Fruit fly (Drosophila melanogaster) whole organism, larva: ENCODE measurements around the gene comt.

ENCODE experiments used
- noc ChIP-seq: fragments of 200-800 bp; sonication (Bioruptor generic); optimal IDR thresholded peaks from 3 replicates; lab custom pipeline; 2019; ENCODE audit warnings: missing biosample characterization, mild to moderate bottlenecking, missing genetic modification characterization, moderate library complexity

The comt gene

dm6 chrX:13253062-13253724, 5.6 kb upstream of the comt start:
- peak; percentile 1 for TF ChIP-seq noc (tag; lab: Kevin White, UChicago)

DNA sequence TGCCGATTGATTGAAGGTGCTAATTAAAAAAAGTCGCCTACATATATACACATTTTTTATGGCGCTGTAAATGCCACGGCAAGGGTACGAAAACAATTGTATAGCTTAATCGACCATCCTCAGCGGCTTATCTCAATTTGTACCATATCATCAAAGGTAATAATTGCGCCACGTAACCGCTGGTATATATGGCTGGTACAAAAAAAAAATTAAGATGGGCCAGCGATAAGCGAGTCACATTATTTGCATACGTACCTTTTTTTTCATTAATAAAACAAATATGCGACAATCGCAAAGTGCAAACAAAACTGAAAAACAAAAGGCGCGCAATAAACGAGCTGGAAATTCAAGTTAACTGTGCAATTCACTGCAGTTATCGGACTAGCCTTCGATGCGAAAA, 4.4 kb upstream of the comt start:
- TF ChIP-seq noc (tag; lab: Kevin White, UChicago), result no peak

dm6 chrX:13256967-13257366, 1.9 kb upstream of the comt start:
- no peak for TF ChIP-seq noc (tag; lab: Kevin White, UChicago)

dm6 chrX:13258048-13258756, 619 bp upstream of the comt start, which contains the start of the genes mew and CG15742:
Gene mew (minus strand): TSS chrX:13258490.
Gene CG15742 (minus strand): TSS chrX:13258495.
- no peak for TF ChIP-seq noc (tag; lab: Kevin White, UChicago)

dm6 chrX:13272676-13273233, 13.9 kb downstream of the comt start:
- TF ChIP-seq noc (tag; lab: Kevin White, UChicago), result no peak

DNA sequence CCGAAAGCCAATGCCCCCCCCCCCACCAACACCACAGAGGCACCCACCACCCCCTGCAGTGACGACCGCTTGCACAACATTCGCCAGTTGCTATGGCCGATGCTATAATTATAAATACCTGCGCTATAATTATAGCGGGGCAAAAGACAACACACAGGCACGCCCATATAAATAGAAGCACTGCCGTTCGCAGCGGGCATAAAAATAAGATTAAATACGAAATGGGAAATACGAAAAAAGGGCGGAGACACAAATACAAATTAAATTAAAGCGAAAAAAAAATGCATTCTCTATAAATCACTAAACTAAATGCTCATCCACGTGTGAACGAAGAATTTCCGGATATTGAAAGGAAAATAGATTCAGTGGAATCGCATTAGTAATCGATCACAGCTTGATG, 14.6 kb downstream of the comt start:
- no peak for TF ChIP-seq noc (tag; lab: Kevin White, UChicago)

DNA sequence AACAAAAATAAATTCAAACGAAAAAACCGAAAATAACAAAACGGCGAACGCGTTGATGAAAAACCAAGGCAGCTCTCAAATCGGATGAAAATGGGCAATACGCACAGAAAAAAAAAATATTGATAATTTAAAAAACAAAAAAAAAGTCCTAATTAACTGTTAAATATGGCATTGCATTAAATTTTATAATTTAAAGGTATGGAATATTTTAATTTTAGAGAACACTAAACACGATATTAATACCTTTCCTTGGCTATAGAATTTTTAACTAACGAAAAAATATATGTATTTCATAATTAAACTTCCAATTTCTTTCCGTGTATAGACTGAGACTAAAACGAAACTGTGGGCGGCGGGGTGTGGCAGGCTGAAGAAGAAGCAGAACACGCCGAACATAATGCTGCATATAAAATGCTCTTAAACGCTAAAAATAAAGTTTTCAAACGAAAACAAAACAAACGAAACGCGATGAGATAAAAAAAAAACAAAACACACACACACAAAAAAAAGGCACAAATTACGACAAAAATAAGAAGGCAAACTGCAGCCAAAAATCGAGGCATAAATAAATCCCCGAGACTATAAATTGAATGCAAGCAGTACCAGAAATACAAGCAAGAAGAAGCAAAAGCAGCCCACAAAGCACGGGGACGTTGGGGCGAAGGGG, 15.7 kb downstream of the comt start:
- TF ChIP-seq noc (tag; lab: Kevin White, UChicago), result peak; percentile 25

DNA sequence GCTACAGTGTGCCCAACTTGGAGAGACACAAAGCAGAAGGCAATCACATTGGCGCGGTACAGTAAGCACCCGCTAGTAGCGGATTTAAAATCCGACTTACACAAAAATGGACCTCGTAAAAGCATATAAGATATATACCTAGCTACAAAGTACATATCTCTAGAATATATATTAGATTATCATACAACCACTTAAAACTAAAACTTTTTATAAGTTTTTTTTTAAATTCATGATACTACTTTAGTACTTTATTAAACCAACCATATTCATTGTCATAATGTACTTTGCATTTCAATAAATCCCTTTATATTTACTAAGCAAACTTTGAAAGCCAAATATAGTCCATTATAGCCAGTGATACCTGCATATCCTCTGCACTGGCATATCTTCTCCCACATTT, 16.3 kb downstream of the comt start:
- peak; percentile 66 for TF ChIP-seq noc (tag; lab: Kevin White, UChicago)

DNA sequence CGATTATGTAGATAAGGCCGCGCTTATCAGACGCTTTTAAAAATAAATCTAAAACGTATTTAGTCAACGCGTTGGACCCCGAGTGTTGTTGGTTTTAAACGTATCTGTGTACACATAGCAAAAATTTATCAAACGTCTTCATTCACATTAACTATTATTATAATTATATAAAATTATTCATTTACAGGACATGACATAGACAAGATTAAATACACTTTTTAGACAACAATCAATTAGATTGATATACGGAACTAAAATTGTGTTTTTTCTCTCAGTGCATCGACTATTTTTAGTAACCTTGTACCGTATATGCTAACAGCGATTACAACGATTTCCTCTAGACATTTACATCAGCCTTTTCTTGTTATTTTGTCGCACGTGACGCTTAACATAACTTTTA, 17.9 kb downstream of the comt start:
- peak; percentile 85 for TF ChIP-seq noc (tag; lab: Kevin White, UChicago)

- no peak for TF ChIP-seq noc (tag; lab: Kevin White, UChicago)
Measured at dm6 chrX:13277148-13277547, 18.3 kb downstream of the comt start.

DNA sequence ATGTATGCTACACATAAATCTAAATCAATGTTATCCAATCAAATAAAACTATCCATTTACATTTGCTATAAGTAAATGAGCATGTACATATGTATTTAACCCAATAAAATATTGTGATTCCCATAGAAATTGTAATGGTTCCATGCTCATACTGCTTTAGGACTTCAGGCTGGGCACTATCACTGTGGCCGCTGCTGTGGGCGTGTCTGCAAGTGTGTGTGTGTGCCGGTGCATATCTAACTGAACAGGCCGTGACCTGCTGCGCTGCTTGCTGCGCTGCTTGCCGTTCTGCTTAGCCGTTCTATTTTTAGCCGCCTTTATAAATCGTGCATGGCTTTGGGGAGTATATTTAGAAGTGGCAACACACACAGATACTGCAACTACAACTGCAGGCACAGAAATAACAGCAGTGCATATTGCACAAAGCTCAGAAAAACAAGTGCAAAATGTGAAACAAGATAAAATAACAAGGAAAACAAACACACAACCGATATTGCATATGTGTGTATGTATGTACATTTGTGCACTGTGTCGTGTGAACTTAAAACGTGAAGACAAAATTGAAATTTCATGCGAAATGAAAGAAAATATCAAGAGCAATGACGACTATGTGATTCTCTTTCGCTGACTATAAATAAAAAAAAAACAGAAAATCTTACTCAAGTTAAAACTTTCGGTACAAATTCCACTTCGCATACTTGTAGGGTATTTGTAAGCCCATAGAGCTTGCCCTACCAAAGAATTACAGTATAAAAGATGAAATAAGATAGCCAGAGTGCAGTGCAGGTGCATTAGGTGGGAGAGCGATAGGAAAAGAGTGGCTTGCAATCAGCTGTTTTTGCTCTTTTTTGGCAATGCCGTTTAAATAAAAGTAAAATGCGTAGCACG, 19.0 kb downstream of the comt start:
- TF ChIP-seq noc (tag; lab: Kevin White, UChicago), result no peak

DNA sequence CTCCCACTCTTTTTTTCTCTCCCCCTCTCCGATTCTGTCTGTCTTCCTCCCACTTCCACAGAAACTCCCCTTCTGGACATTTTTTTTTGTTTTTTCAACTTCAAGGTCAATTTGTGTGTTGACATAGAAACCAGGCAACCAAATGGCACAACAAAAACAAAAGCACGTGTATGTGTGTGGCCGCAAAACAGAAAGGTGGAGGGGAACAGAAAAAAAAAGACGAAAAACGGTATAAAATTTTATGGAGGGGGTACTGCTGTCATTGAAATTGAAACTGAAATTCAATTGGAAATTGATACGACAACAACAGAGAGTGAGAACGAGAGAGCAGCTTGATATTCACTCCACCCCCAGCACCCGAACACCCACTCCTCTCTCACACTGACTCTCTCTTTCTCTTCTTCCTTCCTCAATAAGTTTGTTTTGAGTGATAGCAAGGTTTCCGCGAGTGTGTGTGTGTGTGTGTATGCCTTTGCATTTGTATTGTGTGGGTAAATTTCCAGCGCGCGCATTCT, 19.7 kb downstream of the comt start:
- TF ChIP-seq noc (tag; lab: Kevin White, UChicago), result no peak

- no peak for TF ChIP-seq noc (tag; lab: Kevin White, UChicago)
Measured at dm6 chrX:13280235-13280634, 21.4 kb downstream of the comt start.

dm6 chrX:13280738-13281137, 21.9 kb downstream of the comt start:
- no peak for TF ChIP-seq noc (tag; lab: Kevin White, UChicago)
